Worm (Caenorhabditis elegans) whole organism, mixed stage, embryonic: ENCODE results near the gene bath-46.

ENCODE experiments used
- elt-1 ChIP-seq: sonication (generic microtip); optimal IDR thresholded peaks from 2 replicates; lab custom pipeline; 2017; ENCODE audit warnings: missing genetic modification characterization, mild to moderate bottlenecking, missing compliant biosample characterization, antibody characterized with exemption, moderate library complexity, borderline replicate concordance; ENCODE audit not compliant: insufficient read depth
- lin-13 ChIP-seq: fragments of 150-350 bp; optimal IDR thresholded peaks from 2 replicates; lab custom pipeline; 2014; ENCODE audit warnings: missing biosample characterization, missing genetic modification characterization
- nhr-12 ChIP-seq: fragments of 150-350 bp; optimal IDR thresholded peaks from 2 replicates; lab custom pipeline; 2014; ENCODE audit warnings: missing biosample characterization, missing genetic modification characterization
- nhr-28 ChIP-seq: fragments of 150-350 bp; optimal IDR thresholded peaks from 2 replicates; lab custom pipeline; 2014; ENCODE audit warnings: missing biosample characterization, missing genetic modification characterization

- TF ChIP-seq nhr-12 (tag; lab: Kevin White, UChicago) = no peak
- no peak for TF ChIP-seq elt-1
- TF ChIP-seq nhr-28 (tag; lab: Kevin White, UChicago) = no peak
- TF ChIP-seq lin-13 (tag; lab: Kevin White, UChicago) = no peak
Measured at ce11 chrII:1576772-1577171, 20.9 kb upstream of the bath-46 start.
